Worm (Caenorhabditis elegans) whole organism, young adult: ENCODE data around the gene laf-1.

ENCODE experiments used
- B0019.2 ChIP-seq: fragments of 200-800 bp; sonication (Bioruptor generic); conservative IDR thresholded peaks from 2 replicates; pipeline ENCODE4 v1.3.6; 2022; ENCODE audit warnings: missing genetic modification reagents, missing genetic modification characterization, missing compliant biosample characterization
- D2030.7 ChIP-seq: fragments of 200-800 bp; sonication (Bioruptor generic); IDR thresholded peaks from 2 replicates; pipeline ENCODE4 v1.3.6; 2022; ENCODE audit warnings: missing genetic modification reagents, missing genetic modification characterization, missing compliant biosample characterization
- F37B4.10 ChIP-seq: fragments of 200-800 bp; sonication (Bioruptor generic); IDR thresholded peaks from 2 replicates; pipeline ENCODE4 v1.3.6; 2022; ENCODE audit warnings: missing genetic modification characterization, missing compliant biosample characterization
- F39B2.1 ChIP-seq: fragments of 200-800 bp; sonication (Bioruptor generic); IDR thresholded peaks from 2 replicates; pipeline ENCODE4 v1.3.6; 2022; ENCODE audit warnings: missing genetic modification reagents, missing genetic modification characterization, missing compliant biosample characterization
- F49E8.2 ChIP-seq: sonication (generic microtip); optimal IDR thresholded peaks from 3 replicates; lab custom pipeline; 2017; ENCODE audit warnings: missing genetic modification characterization, mild to moderate bottlenecking, missing compliant biosample characterization, antibody characterized with exemption, moderate library complexity; ENCODE audit not compliant: insufficient read depth
- F52B5.7 ChIP-seq: sonication (generic microtip); optimal IDR thresholded peaks from 2 replicates; lab custom pipeline; 2016; ENCODE audit warnings: mild to moderate bottlenecking, missing genetic modification characterization, missing compliant biosample characterization
- F55B11.4 ChIP-seq: sonication (generic microtip); optimal IDR thresholded peaks from 2 replicates; lab custom pipeline; 2016; ENCODE audit warnings: missing compliant biosample characterization, missing genetic modification characterization, borderline replicate concordance; ENCODE audit not compliant: insufficient read depth
- K11D2.4 ChIP-seq: fragments of 200-800 bp; sonication (Bioruptor generic); IDR thresholded peaks from 2 replicates; pipeline ENCODE4 v1.3.6; 2022; ENCODE audit warnings: missing genetic modification reagents, missing genetic modification characterization, missing compliant biosample characterization
- T26A5.8 ChIP-seq: sonication (generic microtip); optimal IDR thresholded peaks from 2 replicates; lab custom pipeline; 2016; ENCODE audit warnings: missing genetic modification characterization, missing compliant biosample characterization
- Y56A3A.18 ChIP-seq: fragments of 200-800 bp; sonication (Bioruptor generic); IDR thresholded peaks from 2 replicates; pipeline ENCODE4 v1.3.6; 2022; ENCODE audit warnings: missing genetic modification reagents, missing genetic modification characterization, missing compliant biosample characterization
- Y95B8A.8 ChIP-seq: fragments of 200-800 bp; sonication (Bioruptor generic); IDR thresholded peaks from 2 replicates; pipeline ENCODE4 v1.3.6; 2022; ENCODE audit warnings: missing genetic modification reagents, missing genetic modification characterization, missing compliant biosample characterization
- ZK185.1 ChIP-seq: sonication (generic microtip); optimal IDR thresholded peaks from 2 replicates; lab custom pipeline; 2016; ENCODE audit warnings: mild to moderate bottlenecking, missing genetic modification characterization, missing compliant biosample characterization; ENCODE audit not compliant: poor library complexity, severe bottlenecking
- aptf-3 ChIP-seq: fragments of 200-800 bp; sonication (Bioruptor generic); IDR thresholded peaks from 2 replicates; pipeline ENCODE4 v1.3.6; 2022; ENCODE audit warnings: missing genetic modification characterization, missing compliant biosample characterization
- atf-7 ChIP-seq: sonication (generic microtip); optimal IDR thresholded peaks from 2 replicates; lab custom pipeline; 2017; ENCODE audit warnings: mild to moderate bottlenecking, missing genetic modification characterization, missing compliant biosample characterization
- attf-5 ChIP-seq: fragments of 200-800 bp; sonication (Bioruptor generic); optimal IDR thresholded peaks from 2 replicates; lab custom pipeline; 2018; ENCODE audit warnings: mild to moderate bottlenecking, missing genetic modification characterization, missing compliant biosample characterization
- bed-1 ChIP-seq: fragments of 200-800 bp; sonication (Bioruptor generic); IDR thresholded peaks from 2 replicates; pipeline ENCODE4 v1.3.6; 2022; ENCODE audit warnings: missing genetic modification reagents, missing genetic modification characterization, missing compliant biosample characterization
- ccch-3 ChIP-seq: fragments of 200-800 bp; sonication (Bioruptor generic); optimal IDR thresholded peaks from 2 replicates; lab custom pipeline; 2018; ENCODE audit warnings: mild to moderate bottlenecking, missing genetic modification characterization, missing compliant biosample characterization
- cebp-1 ChIP-seq, 2 experiments: fragments of 200-800 bp in 1 of 2; sonication (Bioruptor generic) in 1 of 2; sonication (generic microtip) in 1 of 2; IDR thresholded peaks in 1 of 2; optimal IDR thresholded peaks in 1 of 2; 2 replicates each; pipeline versions ENCODE4 v1.3.6 to Lab custom; 2017 to 2022; ENCODE audit warnings: missing compliant biosample characterization in 2 of 2, missing genetic modification characterization in 2 of 2, mild to moderate bottlenecking in 1 of 2, missing genetic modification reagents in 1 of 2, moderate library complexity in 1 of 2
- ceh-40 ChIP-seq: fragments of 200-800 bp; sonication (Bioruptor generic); IDR thresholded peaks from 2 replicates; pipeline ENCODE4 v1.3.6; 2022; ENCODE audit warnings: missing genetic modification characterization, missing compliant biosample characterization
- ceh-58 ChIP-seq: fragments of 200-800 bp; sonication (Bioruptor generic); IDR thresholded peaks from 2 replicates; pipeline ENCODE4 v1.3.6; 2022; ENCODE audit warnings: missing genetic modification characterization, missing compliant biosample characterization
- ceh-79 ChIP-seq: sonication (generic microtip); optimal IDR thresholded peaks from 2 replicates; lab custom pipeline; 2017; ENCODE audit warnings: mild to moderate bottlenecking, missing genetic modification characterization, missing compliant biosample characterization
- die-1 ChIP-seq: sonication (generic microtip); optimal IDR thresholded peaks from 2 replicates; lab custom pipeline; 2016; ENCODE audit warnings: missing genotype, mild to moderate bottlenecking, missing genetic modification characterization, missing compliant biosample characterization
- dpff-1 ChIP-seq: sonication (generic microtip); optimal IDR thresholded peaks from 2 replicates; lab custom pipeline; 2017; ENCODE audit warnings: mild to moderate bottlenecking, missing genetic modification characterization, missing compliant biosample characterization
- dpl-1 ChIP-seq: fragments of 150-350 bp; optimal IDR thresholded peaks from 2 replicates; lab custom pipeline; 2014; ENCODE audit warnings: missing biosample characterization, missing genetic modification reagents, missing genetic modification characterization
- efl-1 ChIP-seq: fragments of 150-350 bp; optimal IDR thresholded peaks from 2 replicates; lab custom pipeline; 2014; ENCODE audit warnings: missing biosample characterization, missing genetic modification reagents, missing genetic modification characterization
- egl-18 ChIP-seq: fragments of 200-800 bp; sonication (Bioruptor generic); IDR thresholded peaks from 2 replicates; pipeline ENCODE4 v1.3.6; 2022; ENCODE audit warnings: missing genetic modification reagents, missing genetic modification characterization, missing compliant biosample characterization
- egl-44 ChIP-seq: fragments of 200-800 bp; sonication (Bioruptor generic); IDR thresholded peaks from 2 replicates; pipeline ENCODE4 v1.3.6; 2022; ENCODE audit warnings: missing genetic modification reagents, missing genetic modification characterization, missing compliant biosample characterization
- ekl-4 ChIP-seq: fragments of 200-800 bp; sonication (Bioruptor generic); IDR thresholded peaks from 2 replicates; pipeline ENCODE4 v1.3.6; 2022; ENCODE audit warnings: missing genetic modification reagents, missing genetic modification characterization, missing compliant biosample characterization
- fkh-3 ChIP-seq: sonication (generic microtip); optimal IDR thresholded peaks from 2 replicates; lab custom pipeline; 2016; ENCODE audit warnings: mild to moderate bottlenecking, missing genetic modification characterization, missing compliant biosample characterization
- let-607 ChIP-seq, 2 experiments: fragments of 200-800 bp in 1 of 2; sonication (Bioruptor generic) in 1 of 2; sonication (generic microtip) in 1 of 2; optimal IDR thresholded peaks; 2 replicates each; lab custom pipeline; 2016 to 2018; ENCODE audit warnings: mild to moderate bottlenecking in 2 of 2, missing compliant biosample characterization in 2 of 2, missing genetic modification characterization in 2 of 2, moderate library complexity in 2 of 2, missing genotype in 1 of 2
- lin-40 ChIP-seq: sonication (generic microtip); optimal IDR thresholded peaks from 2 replicates; lab custom pipeline; 2016; ENCODE audit warnings: missing genetic modification characterization, mild to moderate bottlenecking, missing compliant biosample characterization, missing genotype, missing genetic modification reagents
- lir-1 ChIP-seq: fragments of 200-800 bp; sonication (Bioruptor generic); conservative IDR thresholded peaks from 2 replicates; pipeline ENCODE4 v1.3.6; 2022; ENCODE audit warnings: missing genetic modification reagents, missing genetic modification characterization, missing compliant biosample characterization
- lsl-1 ChIP-seq: fragments of 200-800 bp; sonication (Bioruptor generic); optimal IDR thresholded peaks from 2 replicates; lab custom pipeline; 2018; ENCODE audit warnings: mild to moderate bottlenecking, missing genetic modification characterization, moderate library complexity, missing compliant biosample characterization
- madf-3 ChIP-seq: fragments of 200-800 bp; sonication (Bioruptor generic); IDR thresholded peaks from 2 replicates; pipeline ENCODE4 v1.3.6; 2022; ENCODE audit warnings: missing genetic modification reagents, missing genetic modification characterization, missing compliant biosample characterization
- mel-28 ChIP-seq: sonication (generic microtip); optimal IDR thresholded peaks from 2 replicates; lab custom pipeline; 2016; ENCODE audit warnings: borderline replicate concordance, mild to moderate bottlenecking, missing genetic modification characterization, missing compliant biosample characterization
- nfya-1 ChIP-seq: sonication (generic microtip); optimal IDR thresholded peaks from 2 replicates; lab custom pipeline; 2017; ENCODE audit warnings: antibody characterized with exemption, missing compliant biosample characterization, missing genetic modification characterization, borderline replicate concordance; ENCODE audit not compliant: insufficient read depth
- nfya-2 ChIP-seq: fragments of 200-800 bp; sonication (Bioruptor generic); IDR thresholded peaks from 2 replicates; pipeline ENCODE4 v1.3.6; 2022; ENCODE audit warnings: missing genetic modification reagents, missing genetic modification characterization, missing compliant biosample characterization
- nhr-179 ChIP-seq: sonication (generic microtip); optimal IDR thresholded peaks from 2 replicates; lab custom pipeline; 2016; ENCODE audit warnings: mild to moderate bottlenecking, missing genetic modification characterization, missing compliant biosample characterization
- pbrm-1 ChIP-seq: fragments of 200-800 bp; sonication (Bioruptor generic); IDR thresholded peaks from 2 replicates; pipeline ENCODE4 v1.3.6; 2022; ENCODE audit warnings: missing genetic modification reagents, missing genetic modification characterization, missing compliant biosample characterization
- rpc-1 ChIP-seq, 2 experiments: fragments of 150-350 bp in 1 of 2; sonication (generic microtip) in 1 of 2; optimal IDR thresholded peaks; 2 replicates each; lab custom pipeline; 2014 to 2018; ENCODE audit warnings: missing biosample characterization in 1 of 2, missing genetic modification characterization in 1 of 2, missing genetic modification reagents in 1 of 2, missing genotype in 1 of 2
- sea-2 ChIP-seq: fragments of 200-800 bp; sonication (Bioruptor generic); IDR thresholded peaks from 2 replicates; pipeline ENCODE4 v1.3.6; 2022; ENCODE audit warnings: missing genetic modification characterization, missing compliant biosample characterization
- snpc-1.1 ChIP-seq: sonication (generic microtip); optimal IDR thresholded peaks from 2 replicates; lab custom pipeline; 2017; ENCODE audit warnings: missing genetic modification characterization, mild to moderate bottlenecking, missing compliant biosample characterization, antibody characterized with exemption, moderate library complexity, missing genotype, missing genetic modification reagents; ENCODE audit not compliant: insufficient read depth
- snpc-1.3 ChIP-seq: sonication (generic microtip); optimal IDR thresholded peaks from 2 replicates; lab custom pipeline; 2017; ENCODE audit warnings: missing genetic modification characterization, mild to moderate bottlenecking, missing compliant biosample characterization, antibody characterized with exemption, moderate library complexity, missing genotype, missing genetic modification reagents; ENCODE audit not compliant: insufficient read depth
- tbp1 ChIP-seq: fragments of 200-800 bp; sonication (Bioruptor generic); optimal IDR thresholded peaks from 2 replicates; lab custom pipeline; 2018; ENCODE audit warnings: mild to moderate bottlenecking, missing genetic modification characterization, missing compliant biosample characterization
- tlf-1 ChIP-seq: fragments of 200-800 bp; sonication (Bioruptor generic); optimal IDR thresholded peaks from 2 replicates; lab custom pipeline; 2018; ENCODE audit warnings: mild to moderate bottlenecking, missing genetic modification characterization, missing compliant biosample characterization
- ztf-18 ChIP-seq: sonication (generic microtip); optimal IDR thresholded peaks from 2 replicates; lab custom pipeline; 2016; ENCODE audit warnings: missing genotype, mild to moderate bottlenecking, missing genetic modification characterization, missing compliant biosample characterization

The laf-1 gene

ce11 chrIII:2768635-2769034 lies 10.2 kb downstream of the laf-1 start, which contains the start of gene swsn-3 (continued):
- TF ChIP-seq tlf-1 (GFP tag; lab: Kevin White, UChicago) (peak; percentile 63), dpl-1 (GFP tag; lab: Kevin White, UChicago) (peak; percentile 65), bed-1 (no peak), sea-2 (GFP tag; lab: Robert Waterston, UW) (no peak), Y95B8A.8 (GFP tag; lab: Robert Waterston, UW) (no peak), ceh-79 (tag; lab: Kevin White, UChicago) (no peak), ceh-58 (no peak), ccch-3 (GFP tag; lab: Kevin White, UChicago) (no peak), ceh-40 (GFP tag; lab: Robert Waterston, UW) (no peak), egl-18 (GFP tag; lab: Robert Waterston, UW) (no peak), dpff-1 (tag; lab: Kevin White, UChicago) (no peak), attf-5 (peak; percentile 99), lin-40 (tag; lab: Kevin White, UChicago) (peak; percentile 80), B0019.2 (GFP tag; lab: Robert Waterston, UW) (peak; percentile 72), F49E8.2 (peak; percentile 73), T26A5.8 (tag; lab: Kevin White, UChicago) (no peak), ZK185.1 (tag; lab: Kevin White, UChicago) (no peak), die-1 (tag; lab: Kevin White, UChicago) (no peak), nfya-2 (GFP tag; lab: Robert Waterston, UW) (no peak), lsl-1 (GFP tag; lab: Kevin White, UChicago) (peak; percentile 75), atf-7 (peak; percentile 7), F55B11.4 (tag; lab: Kevin White, UChicago) (no peak), mel-28 (no peak), D2030.7 (GFP tag; lab: Robert Waterston, UW) (peak; percentile 79), pbrm-1 (GFP tag; lab: Robert Waterston, UW) (peak; percentile 86), aptf-3 (GFP tag; lab: Robert Waterston, UW) (no peak), tbp1 (peak; percentile 60), efl-1 (GFP tag; lab: Kevin White, UChicago) (peak; percentile 50), ztf-18 (tag; lab: Kevin White, UChicago) (peak; percentile 57), nhr-179 (tag; lab: Kevin White, UChicago) (no peak), rpc-1 (optimal IDR thresholded peaks at IDR 0.05; lab: Kevin White, UChicago) (peak; percentile 47), rpc-1 (tag; optimal IDR thresholded peaks at IDR 0.05; lab: Kevin White, UChicago) (peak; percentile 1), ekl-4 (GFP tag; lab: Robert Waterston, UW) (no peak; the same call in 1 of the 2 replicates), K11D2.4 (peak; percentile 60; the same call in 1 of the 2 replicates), snpc-1.3 (tag; lab: Kevin White, UChicago) (peak; percentile 75), Y56A3A.18 (GFP tag; lab: Robert Waterston, UW) (peak; percentile 83; the same call in 1 of the 2 replicates), snpc-1.1 (tag; lab: Kevin White, UChicago) (peak; percentile 68), cebp-1 (GFP tag; IDR thresholded peaks at IDR 0.05; lab: Robert Waterston, UW) (no peak), cebp-1 (tag; optimal IDR thresholded peaks at IDR 0.05; lab: Kevin White, UChicago) (peak; percentile 76), fkh-3 (tag; lab: Kevin White, UChicago) (no peak), F37B4.10 (GFP tag; lab: Robert Waterston, UW) (0 out of 2 replicates have a peak, but pooled peaks have one; percentile 58), madf-3 (0 out of 2 replicates have a peak, but pooled peaks have one; percentile 37), F39B2.1 (GFP tag; lab: Robert Waterston, UW) (no peak), F52B5.7 (peak; percentile 19), nfya-1 (tag; lab: Kevin White, UChicago) (no peak), egl-44 (GFP tag; lab: Robert Waterston, UW) (no peak), lir-1 (peak; percentile 41; the same call in 1 of the 2 replicates), let-607 (tag; optimal IDR thresholded peaks at IDR 0.05; lab: Kevin White, UChicago) (peak in 1 of 2 experiments; percentile 44)
